Fruit fly (Drosophila melanogaster) whole organism, pupa: ENCODE data around the gene bves.

Experiments used
- CG13204 ChIP-seq: fragments of 200-800 bp; sonication (Bioruptor generic); optimal IDR thresholded peaks from 2 replicates; lab custom pipeline; 2018; ENCODE audit warnings: missing biosample characterization, mild to moderate bottlenecking, missing genetic modification characterization, moderate library complexity
- CG32121 ChIP-seq: fragments of 200-800 bp; sonication (Bioruptor generic); IDR thresholded peaks from 2 replicates; pipeline ENCODE4 v1.3.6; 2022; ENCODE audit warnings: missing biosample characterization, missing genetic modification characterization
- CG34367 ChIP-seq: fragments of 200-800 bp; sonication (Bioruptor generic); optimal IDR thresholded peaks from 2 replicates; lab custom pipeline; 2018; ENCODE audit warnings: missing biosample characterization, mild to moderate bottlenecking, missing genetic modification characterization
- CG9948 ChIP-seq: fragments of 200-800 bp; sonication (Bioruptor generic); optimal IDR thresholded peaks from 2 replicates; lab custom pipeline; 2018; ENCODE audit warnings: missing biosample characterization, mild to moderate bottlenecking, missing genetic modification characterization, moderate library complexity
- D1 ChIP-seq: fragments of 200-800 bp; sonication (Bioruptor generic); optimal IDR thresholded peaks from 2 replicates; lab custom pipeline; 2018; ENCODE audit warnings: missing biosample characterization, mild to moderate bottlenecking, missing genetic modification characterization, moderate library complexity

- TF ChIP-seq CG13204 (GFP tag; lab: Kevin White, UChicago): no peak
- TF ChIP-seq CG9948: no peak
- no peak for TF ChIP-seq CG34367
- TF ChIP-seq D1 (tag; lab: Kevin White, UChicago): no peak
- TF ChIP-seq CG32121 (GFP tag; lab: Robert Waterston, UW): no peak
Measured at dm6 chrX:21106269-21106668, 52.5 kb downstream of the bves start, which contains the start of gene CG1503.
